Fruit fly (Drosophila melanogaster) whole organism, embryonic: ENCODE measurements around the gene beta4GalNAcTB.
A peak's percentile ranks its signal among the peaks of the same experiment; 100 is the strongest.

Experiments used
- Aef1 ChIP-seq: fragments of 200-800 bp; sonication (Bioruptor generic); IDR thresholded peaks from 3 replicates; pipeline ENCODE4 v1.3.6; 2022; ENCODE audit warnings: missing biosample characterization, missing genetic modification characterization
- Antp ChIP-seq: fragments of 200-800 bp; sonication (Bioruptor generic); optimal IDR thresholded peaks from 3 replicates; lab custom pipeline; 2016; ENCODE audit warnings: missing biosample characterization, missing genetic modification characterization
- Atf6 ChIP-seq: fragments of 200-800 bp; sonication (Bioruptor generic); IDR thresholded peaks from 2 replicates; pipeline ENCODE4 v1.3.6; 2022; ENCODE audit warnings: missing biosample characterization, missing genetic modification characterization
- CG11723 ChIP-seq: fragments of 200-800 bp; sonication (Bioruptor generic); optimal IDR thresholded peaks from 2 replicates; lab custom pipeline; 2017; ENCODE audit warnings: missing biosample characterization, mild to moderate bottlenecking, missing genetic modification characterization
- CG14441 ChIP-seq: fragments of 200-800 bp; sonication (Bioruptor generic); IDR thresholded peaks from 2 replicates; pipeline ENCODE4 v1.3.6; 2022; ENCODE audit warnings: missing biosample characterization, missing genetic modification characterization
- CG14667 ChIP-seq: fragments of 200-800 bp; sonication (Bioruptor generic); IDR thresholded peaks from 2 replicates; pipeline ENCODE4 v1.3.6; 2022; ENCODE audit warnings: missing biosample characterization, missing genetic modification characterization
- CG14710 ChIP-seq: fragments of 200-800 bp; sonication (Bioruptor generic); optimal IDR thresholded peaks from 3 replicates; lab custom pipeline; 2019; ENCODE audit warnings: missing biosample characterization, mild to moderate bottlenecking, missing genetic modification characterization, moderate library complexity
- CG15514 ChIP-seq: fragments of 200-800 bp; sonication (Bioruptor generic); optimal IDR thresholded peaks from 3 replicates; lab custom pipeline; 2017; ENCODE audit warnings: missing biosample characterization, missing genetic modification characterization, mild to moderate bottlenecking, moderate library complexity, missing genetic modification reagents
- CG17361 ChIP-seq: fragments of 200-800 bp; sonication (Bioruptor generic); IDR thresholded peaks from 3 replicates; pipeline ENCODE4 v1.3.6; 2022; ENCODE audit warnings: missing biosample characterization, missing genetic modification characterization
- CG31388 ChIP-seq: fragments of 200-800 bp; sonication (Bioruptor generic); optimal IDR thresholded peaks from 2 replicates; lab custom pipeline; 2016; ENCODE audit warnings: missing biosample characterization, missing genetic modification characterization
- CG34224 ChIP-seq: fragments of 200-800 bp; sonication (Bioruptor generic); IDR thresholded peaks from 3 replicates; pipeline ENCODE4 v1.3.6; 2022; ENCODE audit warnings: missing biosample characterization, missing genetic modification characterization; ENCODE audit not compliant: partially characterized antibody
- CG4820 ChIP-seq: fragments of 200-800 bp; sonication (Bioruptor generic); optimal IDR thresholded peaks from 3 replicates; lab custom pipeline; 2016; ENCODE audit warnings: missing biosample characterization, missing genetic modification characterization
- CG5953 ChIP-seq: fragments of 200-800 bp; sonication (Bioruptor generic); IDR thresholded peaks from 2 replicates; pipeline ENCODE4 v1.3.6; 2022; ENCODE audit warnings: missing biosample characterization, missing genetic modification characterization
- CG6654 ChIP-seq: fragments of 200-800 bp; sonication (Bioruptor generic); optimal IDR thresholded peaks from 2 replicates; lab custom pipeline; 2017; ENCODE audit warnings: missing biosample characterization, mild to moderate bottlenecking, missing genetic modification characterization
- CG6683 ChIP-seq: fragments of 200-800 bp; sonication (Bioruptor generic); optimal IDR thresholded peaks from 2 replicates; lab custom pipeline; 2017; ENCODE audit warnings: missing biosample characterization, mild to moderate bottlenecking, missing genetic modification characterization, missing genetic modification reagents
- CG7928 ChIP-seq: fragments of 200-800 bp; sonication (Bioruptor generic); optimal IDR thresholded peaks from 2 replicates; lab custom pipeline; 2017; ENCODE audit warnings: missing biosample characterization, mild to moderate bottlenecking, missing genetic modification characterization
- CG7963 ChIP-seq: fragments of 200-800 bp; sonication (Bioruptor generic); IDR thresholded peaks from 3 replicates; pipeline ENCODE4 v1.3.6; 2022; ENCODE audit warnings: missing biosample characterization, missing genetic modification characterization; ENCODE audit not compliant: partially characterized antibody
- CG9727 ChIP-seq: fragments of 200-800 bp; sonication (Bioruptor generic); optimal IDR thresholded peaks from 3 replicates; lab custom pipeline; 2017; ENCODE audit warnings: missing biosample characterization, mild to moderate bottlenecking, missing genetic modification characterization
- CHES-1-like ChIP-seq: fragments of 200-800 bp; sonication (Bioruptor generic); optimal IDR thresholded peaks from 2 replicates; lab custom pipeline; 2016; ENCODE audit warnings: missing biosample characterization, missing genetic modification characterization
- Dbx ChIP-seq: fragments of 200-800 bp; sonication (Bioruptor generic); IDR thresholded peaks from 3 replicates; pipeline ENCODE4 v1.3.6; 2022; ENCODE audit warnings: missing biosample characterization, missing genetic modification characterization
- Dp ChIP-seq: fragments of 200-800 bp; sonication (Bioruptor generic); optimal IDR thresholded peaks from 2 replicates; lab custom pipeline; 2018; ENCODE audit warnings: missing biosample characterization, mild to moderate bottlenecking, missing genetic modification characterization, moderate library complexity
- Fer2 ChIP-seq: fragments of 200-800 bp; sonication (Bioruptor generic); optimal IDR thresholded peaks from 2 replicates; lab custom pipeline; 2018; ENCODE audit warnings: missing biosample characterization, mild to moderate bottlenecking, missing genetic modification characterization, moderate library complexity
- HLHmδ ChIP-seq: fragments of 200-800 bp; sonication (Bioruptor generic); optimal IDR thresholded peaks from 2 replicates; lab custom pipeline; 2018; ENCODE audit warnings: missing biosample characterization, mild to moderate bottlenecking, missing genetic modification characterization, moderate library complexity
- Lim3 ChIP-seq: fragments of 200-800 bp; sonication (Bioruptor generic); IDR thresholded peaks from 2 replicates; pipeline ENCODE4 v1.3.6; 2022; ENCODE audit warnings: missing biosample characterization, missing genetic modification characterization
- Meics ChIP-seq: fragments of 200-800 bp; sonication (Bioruptor generic); optimal IDR thresholded peaks from 2 replicates; lab custom pipeline; 2017; ENCODE audit warnings: missing biosample characterization, mild to moderate bottlenecking, missing genetic modification characterization
- Nf-YB ChIP-seq: fragments of 200-800 bp; sonication (Bioruptor generic); optimal IDR thresholded peaks from 3 replicates; lab custom pipeline; 2019; ENCODE audit warnings: missing biosample characterization, mild to moderate bottlenecking, missing genetic modification characterization, moderate library complexity
- NfI ChIP-seq: fragments of 200-800 bp; sonication (Bioruptor generic); optimal IDR thresholded peaks from 3 replicates; lab custom pipeline; 2018; ENCODE audit warnings: missing biosample characterization, mild to moderate bottlenecking, missing genetic modification characterization, moderate library complexity
- Ravus ChIP-seq: fragments of 200-800 bp; sonication (Bioruptor generic); IDR thresholded peaks from 2 replicates; pipeline ENCODE4 v1.3.6; 2022; ENCODE audit warnings: missing biosample characterization, missing genetic modification characterization
- Sry-δ ChIP-seq: fragments of 200-800 bp; sonication (Bioruptor generic); optimal IDR thresholded peaks from 2 replicates; lab custom pipeline; 2016; ENCODE audit warnings: missing biosample characterization, missing genetic modification characterization
- Stat92E ChIP-seq, 3 experiments: fragments of >200 bp in 2 of 3; fragments of 200-800 bp in 1 of 3; sonication (Bioruptor generic) in 1 of 3; optimal IDR thresholded peaks; 2 replicates each; lab custom pipeline; 2017 to 2019; ENCODE audit warnings: missing biosample characterization in 3 of 3, missing genetic modification characterization in 3 of 3, mild to moderate bottlenecking in 1 of 3, moderate library complexity in 1 of 3
- Xrp1 ChIP-seq: fragments of 200-800 bp; sonication (Bioruptor generic); IDR thresholded peaks from 2 replicates; pipeline ENCODE4 v1.3.6; 2022; ENCODE audit warnings: missing biosample characterization, missing genetic modification characterization
- aop ChIP-seq: fragments of 200-800 bp; sonication (Bioruptor generic); IDR thresholded peaks from 2 replicates; pipeline ENCODE4 v1.3.6; 2022; ENCODE audit warnings: missing biosample characterization, missing genetic modification characterization
- ase ChIP-seq: fragments of 200-800 bp; sonication (Bioruptor generic); IDR thresholded peaks from 3 replicates; pipeline ENCODE4 v1.3.6; 2022; ENCODE audit warnings: missing biosample characterization, missing genetic modification characterization
- bbx ChIP-seq: fragments of 200-800 bp; sonication (Bioruptor generic); IDR thresholded peaks from 2 replicates; pipeline ENCODE4 v1.3.6; 2022; ENCODE audit warnings: missing biosample characterization, missing genetic modification characterization; ENCODE audit not compliant: partially characterized antibody
- bowl ChIP-seq: fragments of 200-800 bp; sonication (Bioruptor generic); IDR thresholded peaks from 2 replicates; pipeline ENCODE4 v1.3.6; 2022; ENCODE audit warnings: missing biosample characterization, missing genetic modification characterization
- br ChIP-seq: fragments of >200 bp; optimal IDR thresholded peaks from 2 replicates; lab custom pipeline; 2017
- chn ChIP-seq: fragments of 200-800 bp; sonication (Bioruptor generic); optimal IDR thresholded peaks from 2 replicates; lab custom pipeline; 2016; ENCODE audit warnings: missing biosample characterization, missing genetic modification characterization
- dm ChIP-seq: fragments of 200-800 bp; sonication (Bioruptor generic); optimal IDR thresholded peaks from 3 replicates; lab custom pipeline; 2016; ENCODE audit warnings: missing biosample characterization, missing genetic modification characterization
- dysf ChIP-seq: fragments of 200-800 bp; sonication (Bioruptor generic); IDR thresholded peaks from 3 replicates; pipeline ENCODE4 v1.3.6; 2022; ENCODE audit warnings: missing biosample characterization, missing genetic modification characterization
- gcm2 ChIP-seq: fragments of 200-800 bp; sonication (Bioruptor generic); optimal IDR thresholded peaks from 2 replicates; lab custom pipeline; 2016; ENCODE audit warnings: missing biosample characterization, missing genetic modification characterization
- gem ChIP-seq: fragments of 200-800 bp; sonication (Bioruptor generic); optimal IDR thresholded peaks from 2 replicates; lab custom pipeline; 2019; ENCODE audit warnings: missing biosample characterization, mild to moderate bottlenecking, missing genetic modification characterization, moderate library complexity
- gro ChIP-seq: fragments of 200-800 bp; sonication (Bioruptor generic); optimal IDR thresholded peaks from 2 replicates; lab custom pipeline; 2016; ENCODE audit warnings: missing biosample characterization, missing genetic modification characterization
- hkb ChIP-seq, 2 experiments: fragments of 200-800 bp in 1 of 2; fragments of >200 bp in 1 of 2; sonication (Bioruptor generic) in 1 of 2; IDR thresholded peaks in 1 of 2; optimal IDR thresholded peaks in 1 of 2; 2 replicates each; pipeline versions ENCODE4 v1.3.6 to Lab custom; 2017 to 2022; ENCODE audit warnings: missing biosample characterization in 1 of 2, missing genetic modification characterization in 1 of 2
- knrl ChIP-seq: fragments of 200-800 bp; sonication (Bioruptor generic); IDR thresholded peaks from 3 replicates; pipeline ENCODE4 v1.3.6; 2022; ENCODE audit warnings: missing biosample characterization, missing genetic modification characterization; ENCODE audit not compliant: partially characterized antibody
- mld ChIP-seq: fragments of 200-800 bp; sonication (Bioruptor generic); IDR thresholded peaks from 3 replicates; pipeline ENCODE4 v1.3.6; 2022; ENCODE audit warnings: missing biosample characterization, missing genetic modification characterization; ENCODE audit not compliant: partially characterized antibody
- onecut ChIP-seq: fragments of 200-800 bp; sonication (Bioruptor generic); IDR thresholded peaks from 2 replicates; pipeline ENCODE4 v1.3.6; 2022; ENCODE audit warnings: missing biosample characterization, missing genetic modification characterization
- pan ChIP-seq, 4 experiments: fragments of >200 bp in 3 of 4; fragments of 200-800 bp in 1 of 4; sonication (Bioruptor generic) in 1 of 4; optimal IDR thresholded peaks in 3 of 4; IDR thresholded peaks in 1 of 4; 2 replicates each; pipeline versions ENCODE4 v1.3.6 to Lab custom; 2017 to 2022; ENCODE audit warnings: missing biosample characterization in 2 of 4, missing genetic modification characterization in 2 of 4, mixed read lengths in 1 of 4
- ranshi ChIP-seq: fragments of 200-800 bp; sonication (Bioruptor generic); IDR thresholded peaks from 2 replicates; pipeline ENCODE4 v1.3.6; 2022; ENCODE audit warnings: missing biosample characterization, missing genetic modification characterization
- sim ChIP-seq: fragments of 200-800 bp; sonication (Bioruptor generic); IDR thresholded peaks from 2 replicates; pipeline ENCODE4 v1.3.6; 2022; ENCODE audit warnings: missing biosample characterization, missing genetic modification characterization
- twi ChIP-seq: fragments of 200-800 bp; optimal IDR thresholded peaks from 2 replicates; lab custom pipeline; 2019; ENCODE audit warnings: missing biosample characterization, mild to moderate bottlenecking, missing genetic modification characterization, moderate library complexity

Gene beta4GalNAcTB

DNA sequence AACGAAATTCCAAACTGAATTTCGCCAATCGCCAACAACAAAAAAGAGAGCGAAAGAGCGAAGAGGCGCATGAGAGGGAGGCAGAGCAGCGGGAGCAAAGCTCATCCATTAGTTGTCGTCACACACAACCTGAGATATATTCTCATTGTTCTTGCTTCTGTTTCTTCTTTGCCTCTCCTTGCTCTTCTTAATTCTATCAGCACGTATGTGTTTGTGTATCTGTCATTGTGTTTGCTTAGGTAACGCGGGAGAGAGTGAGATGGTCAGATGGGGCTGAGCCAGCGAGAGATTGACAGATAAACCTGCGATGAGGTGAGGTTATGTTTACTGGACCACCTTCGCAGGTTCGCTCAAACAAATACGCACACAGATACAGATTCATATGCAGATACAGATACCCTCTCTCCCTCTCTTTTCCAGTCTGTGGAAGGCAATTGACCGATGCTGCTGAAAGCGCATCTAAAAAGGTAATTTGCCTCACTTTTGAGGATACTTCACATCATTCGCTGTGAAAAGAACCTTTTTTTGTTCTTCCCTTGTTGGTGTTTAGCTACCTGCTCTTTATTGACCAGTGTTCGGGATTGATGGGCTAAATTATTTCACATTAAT, 40.3 kb upstream of the beta4GalNAcTB start (continued):
- TF ChIP-seq CG31388 (GFP tag; lab: Kevin White, UChicago) (no peak), CG6683 (GFP tag; lab: Kevin White, UChicago) (no peak), Stat92E (GFP tag; optimal IDR thresholded peaks at IDR 0.05; lab: Kevin White, UChicago) (no peak), CG34224 (GFP tag; lab: Robert Waterston, UW) (no peak), Nf-YB (GFP tag; lab: Kevin White, UChicago) (peak; percentile 23), Atf6 (GFP tag; lab: Robert Waterston, UW) (0 out of 2 replicates have a peak, but pooled peaks have one; percentile 13), ranshi (no peak), Ravus (no peak), CG7928 (GFP tag; lab: Kevin White, UChicago) (no peak), Xrp1 (GFP tag; lab: Robert Waterston, UW) (0 out of 2 replicates have a peak, but pooled peaks have one; percentile 19), Lim3 (no peak), HLHmδ (GFP tag; lab: Kevin White, UChicago) (peak; percentile 78), CG11723 (GFP tag; lab: Kevin White, UChicago) (no peak), Sry-δ (GFP tag; lab: Kevin White, UChicago) (no peak), br (no peak), Antp (GFP tag; lab: Kevin White, UChicago) (no peak), CG4820 (GFP tag; lab: Kevin White, UChicago) (no peak), Dp (GFP tag; lab: Kevin White, UChicago) (no peak), twi (tag; lab: Kevin White, UChicago) (peak; percentile 35), sim (no peak), CG14710 (tag; lab: Kevin White, UChicago) (no peak), CG14667 (GFP tag; lab: Robert Waterston, UW) (no peak), CG14441 (GFP tag; lab: Robert Waterston, UW) (no peak), aop (no peak), gem (tag; lab: Kevin White, UChicago) (no peak), bbx (GFP tag; lab: Robert Waterston, UW) (no peak), bowl (GFP tag; lab: Robert Waterston, UW) (no peak), chn (GFP tag; lab: Kevin White, UChicago) (no peak), Meics (GFP tag; lab: Kevin White, UChicago) (no peak), CG9727 (no peak), dm (GFP tag; lab: Kevin White, UChicago) (no peak), hkb (optimal IDR thresholded peaks at IDR 0.05; lab: Kevin White, UChicago) (no peak), hkb (GFP tag; IDR thresholded peaks at IDR 0.05; lab: Robert Waterston, UW) (no peak), CG7963 (GFP tag; lab: Robert Waterston, UW) (no peak), knrl (GFP tag; lab: Robert Waterston, UW) (no peak), CG15514 (GFP tag; lab: Kevin White, UChicago) (no peak), CG6654 (GFP tag; lab: Kevin White, UChicago) (no peak), gcm2 (GFP tag; lab: Kevin White, UChicago) (no peak), gro (GFP tag; lab: Kevin White, UChicago) (no peak), Aef1 (GFP tag; lab: Robert Waterston, UW) (no peak), CG5953 (GFP tag; lab: Robert Waterston, UW) (no peak), pan (optimal IDR thresholded peaks at IDR 0.05; lab: Kevin White, UChicago) (no peak), pan (GFP tag; optimal IDR thresholded peaks at IDR 0.05 in 1 of 2, IDR thresholded peaks at IDR 0.05 in 1 of 2) (peak in 1 of 2 experiments; percentile 17), Fer2 (no peak), Dbx (GFP tag; lab: Robert Waterston, UW) (no peak), CG17361 (GFP tag; lab: Robert Waterston, UW) (no peak), CHES-1-like (GFP tag; lab: Kevin White, UChicago) (no peak), NfI (GFP tag; lab: Kevin White, UChicago) (no peak), onecut (GFP tag; lab: Robert Waterston, UW) (no peak), ase (no peak), mld (GFP tag; lab: Robert Waterston, UW) (no peak), dysf (GFP tag; lab: Robert Waterston, UW) (no peak)
